Fruit fly (Drosophila melanogaster) whole organism, embryonic: Measurements from ENCODE around the gene CG3434.

ENCODE experiments used
- Atf6 ChIP-seq: fragments of 200-800 bp; sonication (Bioruptor generic); IDR thresholded peaks from 2 replicates; pipeline ENCODE4 v1.3.6; 2022; ENCODE audit warnings: missing biosample characterization, missing genetic modification characterization
- Bdp1 ChIP-seq: fragments of 200-800 bp; sonication (Bioruptor generic); optimal IDR thresholded peaks from 3 replicates; lab custom pipeline; 2016; ENCODE audit warnings: missing biosample characterization, missing genetic modification characterization
- Bteb2 ChIP-seq: fragments of 200-800 bp; sonication (Bioruptor generic); optimal IDR thresholded peaks from 2 replicates; lab custom pipeline; 2016; ENCODE audit warnings: missing biosample characterization, missing genetic modification characterization
- CG10543 ChIP-seq: fragments of 200-800 bp; sonication (Bioruptor generic); optimal IDR thresholded peaks from 3 replicates; lab custom pipeline; 2017; ENCODE audit warnings: missing biosample characterization, mild to moderate bottlenecking, missing genetic modification characterization, moderate library complexity
- CG11695 ChIP-seq: fragments of 200-800 bp; sonication (Bioruptor generic); IDR thresholded peaks from 3 replicates; pipeline ENCODE4 v1.3.6; 2022; ENCODE audit warnings: missing biosample characterization, missing genetic modification characterization
- CG18619 ChIP-seq: fragments of 200-800 bp; sonication (Bioruptor generic); optimal IDR thresholded peaks from 3 replicates; lab custom pipeline; 2017; ENCODE audit warnings: missing biosample characterization, mild to moderate bottlenecking, missing genetic modification characterization
- CG3163 ChIP-seq: fragments of 200-800 bp; sonication (Bioruptor generic); optimal IDR thresholded peaks from 3 replicates; lab custom pipeline; 2016; ENCODE audit warnings: missing biosample characterization, missing genetic modification characterization
- CG34422 ChIP-seq: fragments of 200-800 bp; sonication (Bioruptor generic); IDR thresholded peaks from 3 replicates; pipeline ENCODE4 v1.3.6; 2022; ENCODE audit warnings: missing biosample characterization, missing genetic modification characterization
- CG4328 ChIP-seq: fragments of 200-800 bp; sonication (Bioruptor generic); optimal IDR thresholded peaks from 3 replicates; lab custom pipeline; 2017; ENCODE audit warnings: missing biosample characterization, missing genetic modification reagents, missing genetic modification characterization
- CG4617 ChIP-seq: fragments of 200-800 bp; sonication (Bioruptor generic); optimal IDR thresholded peaks from 3 replicates; lab custom pipeline; 2016; ENCODE audit warnings: missing biosample characterization, missing genetic modification characterization, borderline replicate concordance
- CG4707 ChIP-seq: fragments of 200-800 bp; sonication (Bioruptor generic); optimal IDR thresholded peaks from 2 replicates; lab custom pipeline; 2018; ENCODE audit warnings: missing biosample characterization, mild to moderate bottlenecking, missing genetic modification characterization, moderate library complexity
- CG4730 ChIP-seq: fragments of 200-800 bp; sonication (Bioruptor generic); IDR thresholded peaks from 2 replicates; pipeline ENCODE4 v1.3.6; 2022; ENCODE audit warnings: missing biosample characterization, missing genetic modification characterization
- CG4820 ChIP-seq: fragments of 200-800 bp; sonication (Bioruptor generic); optimal IDR thresholded peaks from 3 replicates; lab custom pipeline; 2016; ENCODE audit warnings: missing biosample characterization, missing genetic modification characterization
- CG6689 ChIP-seq: fragments of 200-800 bp; sonication (Bioruptor generic); IDR thresholded peaks from 2 replicates; pipeline ENCODE4 v1.3.6; 2022; ENCODE audit warnings: missing biosample characterization, missing genetic modification characterization
- CG6854 ChIP-seq: fragments of 200-800 bp; sonication (Bioruptor generic); optimal IDR thresholded peaks from 3 replicates; lab custom pipeline; 2017; ENCODE audit warnings: missing biosample characterization, mild to moderate bottlenecking, missing genetic modification characterization
- CG7357 ChIP-seq: fragments of 200-800 bp; sonication (Bioruptor generic); IDR thresholded peaks from 3 replicates; pipeline ENCODE4 v1.3.6; 2022; ENCODE audit warnings: missing biosample characterization, missing genetic modification characterization
- CG9817 ChIP-seq: fragments of 200-800 bp; sonication (Bioruptor generic); optimal IDR thresholded peaks from 2 replicates; lab custom pipeline; 2018; ENCODE audit warnings: missing biosample characterization, mild to moderate bottlenecking, missing genetic modification characterization, moderate library complexity
- Dfd ChIP-seq, 2 experiments: fragments of >200 bp; optimal IDR thresholded peaks; 2 replicates each; lab custom pipeline; 2017; ENCODE audit warnings: missing biosample characterization in 2 of 2, missing genetic modification characterization in 2 of 2
- Dip3 ChIP-seq: fragments of 200-800 bp; sonication (Bioruptor generic); optimal IDR thresholded peaks from 3 replicates; lab custom pipeline; 2016; ENCODE audit warnings: missing biosample characterization, missing genetic modification characterization
- Drgx ChIP-seq: fragments of 200-800 bp; sonication (Bioruptor generic); IDR thresholded peaks from 2 replicates; pipeline ENCODE4 v1.3.6; 2022; ENCODE audit warnings: missing biosample characterization, missing genetic modification characterization
- Fer1 ChIP-seq: fragments of 200-800 bp; sonication (Bioruptor generic); optimal IDR thresholded peaks from 2 replicates; lab custom pipeline; 2017; ENCODE audit warnings: missing biosample characterization, mild to moderate bottlenecking, missing genetic modification characterization
- HLHmδ ChIP-seq: fragments of 200-800 bp; sonication (Bioruptor generic); optimal IDR thresholded peaks from 2 replicates; lab custom pipeline; 2018; ENCODE audit warnings: missing biosample characterization, mild to moderate bottlenecking, missing genetic modification characterization, moderate library complexity
- Hmx ChIP-seq: fragments of 200-800 bp; sonication (Bioruptor generic); optimal IDR thresholded peaks from 2 replicates; lab custom pipeline; 2016; ENCODE audit warnings: missing biosample characterization, missing genetic modification characterization
- MTF-1 ChIP-seq: fragments of 200-800 bp; sonication (Bioruptor generic); optimal IDR thresholded peaks from 2 replicates; lab custom pipeline; 2018; ENCODE audit warnings: missing biosample characterization, mild to moderate bottlenecking, missing genetic modification characterization, borderline replicate concordance
- Meics ChIP-seq: fragments of 200-800 bp; sonication (Bioruptor generic); optimal IDR thresholded peaks from 2 replicates; lab custom pipeline; 2017; ENCODE audit warnings: missing biosample characterization, mild to moderate bottlenecking, missing genetic modification characterization
- Mes4 ChIP-seq: fragments of 200-800 bp; sonication (Bioruptor generic); optimal IDR thresholded peaks from 2 replicates; lab custom pipeline; 2016; ENCODE audit warnings: missing biosample characterization, missing genetic modification characterization
- Oaz ChIP-seq: fragments of 200-800 bp; sonication (Bioruptor generic); IDR thresholded peaks from 2 replicates; pipeline ENCODE4 v1.3.6; 2022; ENCODE audit warnings: missing biosample characterization, missing genetic modification characterization
- Six4 ChIP-seq: fragments of 200-800 bp; sonication (Bioruptor generic); optimal IDR thresholded peaks from 2 replicates; lab custom pipeline; 2016; ENCODE audit warnings: missing biosample characterization, missing genetic modification characterization
- Sry-β ChIP-seq: fragments of 200-800 bp; sonication (Bioruptor generic); optimal IDR thresholded peaks from 2 replicates; lab custom pipeline; 2018; ENCODE audit warnings: missing biosample characterization, mild to moderate bottlenecking, missing genetic modification characterization, moderate library complexity
- Taf1 ChIP-seq: fragments of 200-800 bp; sonication (Bioruptor generic); IDR thresholded peaks from 2 replicates; pipeline ENCODE4 v1.3.6; 2022; ENCODE audit warnings: missing biosample characterization, missing genetic modification characterization
- aop ChIP-seq: fragments of 200-800 bp; sonication (Bioruptor generic); IDR thresholded peaks from 2 replicates; pipeline ENCODE4 v1.3.6; 2022; ENCODE audit warnings: missing biosample characterization, missing genetic modification characterization
- bcd ChIP-seq: fragments of 200-800 bp; sonication (Bioruptor generic); optimal IDR thresholded peaks from 2 replicates; lab custom pipeline; 2017; ENCODE audit warnings: missing biosample characterization, mild to moderate bottlenecking, missing genetic modification characterization
- danr ChIP-seq: fragments of 200-800 bp; sonication (Bioruptor generic); IDR thresholded peaks from 2 replicates; pipeline ENCODE4 v1.3.6; 2022; ENCODE audit warnings: missing biosample characterization, missing genetic modification characterization
- dimm ChIP-seq: fragments of 200-800 bp; sonication (Bioruptor generic); IDR thresholded peaks from 2 replicates; pipeline ENCODE4 v1.3.6; 2022; ENCODE audit warnings: missing biosample characterization, missing genetic modification characterization
- en ChIP-seq: fragments of 200-800 bp; sonication (Bioruptor generic); optimal IDR thresholded peaks from 2 replicates; lab custom pipeline; 2016; ENCODE audit warnings: missing biosample characterization, missing genetic modification characterization
- gro ChIP-seq: fragments of 200-800 bp; sonication (Bioruptor generic); optimal IDR thresholded peaks from 2 replicates; lab custom pipeline; 2016; ENCODE audit warnings: missing biosample characterization, missing genetic modification characterization
- gt ChIP-seq: fragments of 200-800 bp; sonication (Bioruptor generic); IDR thresholded peaks from 2 replicates; pipeline ENCODE4 v1.3.6; 2022; ENCODE audit warnings: missing biosample characterization, missing genetic modification characterization
- hkb ChIP-seq, 2 experiments: fragments of 200-800 bp in 1 of 2; fragments of >200 bp in 1 of 2; sonication (Bioruptor generic) in 1 of 2; IDR thresholded peaks in 1 of 2; optimal IDR thresholded peaks in 1 of 2; 2 replicates each; pipeline versions ENCODE4 v1.3.6 to Lab custom; 2017 to 2022; ENCODE audit warnings: missing biosample characterization in 1 of 2, missing genetic modification characterization in 1 of 2
- lbe ChIP-seq: fragments of 200-800 bp; sonication (Bioruptor generic); optimal IDR thresholded peaks from 2 replicates; lab custom pipeline; 2016; ENCODE audit warnings: missing biosample characterization, mild to moderate bottlenecking, missing genetic modification characterization
- lov ChIP-seq, 2 experiments: fragments of 200-800 bp in 1 of 2; fragments of >200 bp in 1 of 2; sonication (Bioruptor generic) in 1 of 2; IDR thresholded peaks in 1 of 2; optimal IDR thresholded peaks in 1 of 2; 2 replicates in 1 of 2; 3 replicates in 1 of 2; pipeline versions ENCODE4 v1.3.6 to Lab custom; 2017 to 2022; ENCODE audit warnings: missing biosample characterization in 1 of 2, missing genetic modification characterization in 1 of 2
- pzg ChIP-seq: fragments of 200-800 bp; sonication (Bioruptor generic); optimal IDR thresholded peaks from 3 replicates; lab custom pipeline; 2018; ENCODE audit warnings: missing biosample characterization, mild to moderate bottlenecking, missing genetic modification characterization, moderate library complexity
- sd ChIP-seq: fragments of 200-800 bp; sonication (Bioruptor generic); optimal IDR thresholded peaks from 3 replicates; lab custom pipeline; 2018; ENCODE audit warnings: missing biosample characterization, mild to moderate bottlenecking, missing genetic modification characterization, moderate library complexity
- shn ChIP-seq: fragments of 200-800 bp; sonication (Bioruptor generic); optimal IDR thresholded peaks from 3 replicates; lab custom pipeline; 2016; ENCODE audit warnings: missing biosample characterization, missing genetic modification characterization
- sna ChIP-seq: fragments of 200-800 bp; sonication (Bioruptor generic); IDR thresholded peaks from 2 replicates; pipeline ENCODE4 v1.3.6; 2022; ENCODE audit warnings: missing biosample characterization, missing genetic modification characterization; ENCODE audit not compliant: partially characterized antibody
- so ChIP-seq: fragments of 200-800 bp; sonication (Bioruptor generic); IDR thresholded peaks from 3 replicates; pipeline ENCODE4 v1.3.6; 2022; ENCODE audit warnings: missing biosample characterization, missing genetic modification characterization
- sqz ChIP-seq: fragments of 200-800 bp; sonication (Bioruptor generic); optimal IDR thresholded peaks from 3 replicates; lab custom pipeline; 2018; ENCODE audit warnings: missing biosample characterization, mild to moderate bottlenecking, missing genetic modification characterization
- ssp ChIP-seq: fragments of 200-800 bp; sonication (Bioruptor generic); IDR thresholded peaks from 2 replicates; pipeline ENCODE4 v1.3.6; 2022; ENCODE audit warnings: missing biosample characterization, missing genetic modification characterization
- tin ChIP-seq: fragments of 200-800 bp; sonication (Bioruptor generic); optimal IDR thresholded peaks from 3 replicates; lab custom pipeline; 2016; ENCODE audit warnings: missing biosample characterization, missing genetic modification characterization
- tx ChIP-seq: fragments of 200-800 bp; sonication (Bioruptor generic); optimal IDR thresholded peaks from 2 replicates; lab custom pipeline; 2016; ENCODE audit warnings: missing biosample characterization, missing genetic modification characterization
- wdn ChIP-seq: fragments of 200-800 bp; sonication (Bioruptor generic); IDR thresholded peaks from 2 replicates; pipeline ENCODE4 v1.3.6; 2022; ENCODE audit warnings: missing biosample characterization, missing genetic modification characterization

The CG3434 gene

dm6 chr3L:9461670-9462246 is 1.2 kb upstream of the CG3434 start (continued):
- TF ChIP-seq Six4 (GFP tag; lab: Kevin White, UChicago) (no peak), CG6854 (GFP tag; lab: Kevin White, UChicago) (no peak), pzg (no peak), CG3163 (no peak), sna (GFP tag; lab: Robert Waterston, UW) (no peak), dimm (GFP tag; lab: Robert Waterston, UW) (no peak), CG7357 (GFP tag; lab: Robert Waterston, UW) (peak; percentile 10; the same call in 1 of the 3 replicates), ssp (GFP tag; lab: Robert Waterston, UW) (peak; percentile 25; the same call in 1 of the 2 replicates), tin (no peak), Drgx (GFP tag; lab: Robert Waterston, UW) (peak; percentile 15; the same call in 1 of the 2 replicates), CG6689 (GFP tag; lab: Robert Waterston, UW) (peak; percentile 31; the same call in 1 of the 2 replicates), CG4707 (GFP tag; lab: Kevin White, UChicago) (no peak), so (GFP tag; lab: Robert Waterston, UW) (peak; percentile 63; the same call in 2 of the 3 replicates), CG4328 (GFP tag; lab: Kevin White, UChicago) (no peak), CG18619 (GFP tag; lab: Kevin White, UChicago) (no peak), MTF-1 (GFP tag; lab: Kevin White, UChicago) (no peak), hkb (optimal IDR thresholded peaks at IDR 0.05; lab: Kevin White, UChicago) (no peak), hkb (GFP tag; IDR thresholded peaks at IDR 0.05; lab: Robert Waterston, UW) (peak; percentile 69), aop (GFP tag; lab: Robert Waterston, UW) (no peak), lbe (no peak), Hmx (GFP tag; lab: Kevin White, UChicago) (no peak), CG4617 (GFP tag; lab: Kevin White, UChicago) (no peak), gt (GFP tag; lab: Robert Waterston, UW) (no peak), Fer1 (GFP tag; lab: Kevin White, UChicago) (no peak), shn (peak; percentile 52), bcd (GFP tag; lab: Kevin White, UChicago) (peak; percentile 38), lov (optimal IDR thresholded peaks at IDR 0.05; lab: Kevin White, UChicago) (no peak), lov (GFP tag; IDR thresholded peaks at IDR 0.05; lab: Robert Waterston, UW) (no peak), CG4730 (GFP tag; lab: Robert Waterston, UW) (no peak), sqz (GFP tag; lab: Kevin White, UChicago) (no peak), HLHmδ (peak; percentile 32), Meics (no peak), Atf6 (GFP tag; lab: Robert Waterston, UW) (peak; percentile 36), gro (no peak), Oaz (GFP tag; lab: Robert Waterston, UW) (0 out of 2 replicates have a peak, but pooled peaks have one; percentile 19), CG10543 (GFP tag; lab: Kevin White, UChicago) (no peak), Mes4 (GFP tag; lab: Kevin White, UChicago) (no peak), CG4820 (GFP tag; lab: Kevin White, UChicago) (no peak), CG9817 (peak; percentile 3), Sry-β (GFP tag; lab: Kevin White, UChicago) (no peak), Dfd (GFP tag; optimal IDR thresholded peaks at IDR 0.05; lab: Kevin White, UChicago) (no peak), sd (tag; lab: Kevin White, UChicago) (peak; percentile 83), danr (GFP tag; lab: Robert Waterston, UW) (no peak), CG11695 (peak; percentile 47; the same call in 2 of the 3 replicates), Bdp1 (GFP tag; lab: Kevin White, UChicago) (no peak), Taf1 (GFP tag; lab: Robert Waterston, UW) (no peak), Dip3 (GFP tag; lab: Kevin White, UChicago) (peak; percentile 47), en (no peak), wdn (GFP tag; lab: Robert Waterston, UW) (peak; percentile 54; the same call in 1 of the 2 replicates), tx (GFP tag; lab: Kevin White, UChicago) (no peak), CG34422 (GFP tag; lab: Robert Waterston, UW) (peak; percentile 41; the same call in 1 of the 3 replicates), Bteb2 (GFP tag; lab: Kevin White, UChicago) (no peak)
